Worm (Caenorhabditis elegans) whole organism, L4/young adult: ENCODE results near the gene W03F9.1.

ENCODE experiments used
- W03F9.2 ChIP-seq: fragments of 150-350 bp; optimal IDR thresholded peaks from 2 replicates; lab custom pipeline; 2014; ENCODE audit warnings: missing biosample characterization, missing genetic modification characterization
- dao-5 ChIP-seq: sonication (generic microtip); optimal IDR thresholded peaks from 2 replicates; lab custom pipeline; 2016; ENCODE audit warnings: missing genotype, missing genetic modification characterization, moderate library complexity, missing compliant biosample characterization
- him-1 ChIP-seq: sonication (generic microtip); optimal IDR thresholded peaks from 2 replicates; lab custom pipeline; 2016; ENCODE audit warnings: missing genotype, missing genetic modification reagents, missing genetic modification characterization, missing compliant biosample characterization

Gene W03F9.1

DNA sequence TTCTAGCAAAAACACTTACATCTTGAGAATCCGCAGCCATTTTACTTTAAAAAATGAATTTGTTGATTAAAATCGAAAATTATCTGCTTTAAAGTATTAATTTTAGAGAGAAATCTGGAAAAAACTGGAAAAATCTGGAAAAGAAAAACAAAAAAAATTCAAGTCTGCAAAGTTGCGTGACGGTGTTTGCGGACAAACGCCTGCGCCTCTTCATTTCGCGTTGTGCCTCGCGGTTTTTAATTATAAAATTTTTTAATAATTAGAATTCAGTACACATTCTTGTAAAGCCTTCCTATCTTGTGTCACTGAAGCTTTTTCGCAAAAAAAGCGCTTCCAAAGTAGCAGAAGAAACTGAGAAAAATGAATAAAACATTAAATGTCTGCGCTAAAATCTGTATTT, at the start of gene W03F9.1:
Gene W03F9.1 (minus strand): TSS at position 109 of the 400 bp plus-strand sequence.
- TF ChIP-seq W03F9.2 (tag; lab: Kevin White, UChicago) (peak; percentile 99), dao-5 (tag; lab: Kevin White, UChicago) (no peak), him-1 (no peak)

ce11 chrV:174520-174919, 48.0 kb upstream of the W03F9.1 start:
- no peak for TF ChIP-seq him-1
- TF ChIP-seq dao-5 (tag; lab: Kevin White, UChicago), result no peak
- TF ChIP-seq W03F9.2 (tag; lab: Kevin White, UChicago), result no peak

DNA sequence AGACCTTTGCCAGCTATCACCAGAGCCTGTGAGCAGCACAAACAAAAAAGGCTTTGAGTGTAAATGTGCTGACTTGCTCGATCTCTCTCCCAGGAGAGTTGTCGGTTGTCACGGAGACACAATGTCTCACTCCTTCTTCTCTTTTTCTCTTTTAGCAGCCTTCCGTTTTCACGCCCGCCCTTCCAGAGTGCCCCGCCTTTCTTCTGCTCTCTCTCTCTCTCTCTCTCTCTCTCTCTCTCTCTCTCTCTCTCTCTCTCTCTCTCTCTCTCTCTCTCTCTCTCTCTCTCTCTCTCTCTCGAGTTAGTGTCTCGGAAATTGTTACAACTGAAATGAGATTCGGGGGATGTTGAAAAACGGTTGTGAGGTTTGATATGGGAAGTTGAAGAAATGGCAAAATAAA, 46.9 kb upstream of the W03F9.1 start:
- TF ChIP-seq dao-5 (tag; lab: Kevin White, UChicago) (no peak), W03F9.2 (tag; lab: Kevin White, UChicago) (no peak), him-1 (no peak)

- TF ChIP-seq W03F9.2 (tag; lab: Kevin White, UChicago) (no peak), dao-5 (tag; lab: Kevin White, UChicago) (no peak)
Measured at ce11 chrV:172110-172509, 45.6 kb upstream of the W03F9.1 start, which contains the start of gene cfap-36. Gene cfap-36, minus strand, starts transcription at chrV:172210.

DNA sequence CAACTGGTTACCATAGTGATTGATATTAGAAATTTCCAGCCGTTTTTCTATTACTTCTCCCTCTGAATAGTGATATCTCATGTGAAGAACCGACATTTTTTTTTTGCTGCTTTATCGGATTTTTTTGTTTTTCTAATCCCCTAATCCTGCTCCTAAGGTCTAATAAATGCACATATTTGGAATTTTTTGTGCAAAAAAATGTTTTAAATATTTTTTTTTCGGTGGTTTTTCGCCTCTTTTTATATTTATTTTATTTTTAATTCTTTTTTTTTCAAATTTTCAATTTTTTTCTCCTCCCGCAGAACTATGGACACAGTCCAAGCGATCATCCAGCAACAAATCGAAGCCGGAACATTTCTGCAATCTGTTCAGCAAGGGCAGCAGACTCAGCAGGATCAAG, 40.2 kb upstream of the W03F9.1 start, which contains the start of gene Y108G3AL.2:
Gene Y108G3AL.2 (plus strand): TSS at position 301 of the 400 bp plus-strand sequence.
- TF ChIP-seq dao-5 (tag; lab: Kevin White, UChicago) (no peak), W03F9.2 (tag; lab: Kevin White, UChicago) (no peak), him-1 (no peak)

ce11 chrV:156044-156869, 29.7 kb upstream of the W03F9.1 start, which contains the start of gene ttb-1:
Gene ttb-1, plus strand, starts transcription at chrV:156819.
- TF ChIP-seq him-1, result no peak
- TF ChIP-seq dao-5 (tag; lab: Kevin White, UChicago), result no peak
- no peak for TF ChIP-seq W03F9.2 (tag; lab: Kevin White, UChicago)

DNA sequence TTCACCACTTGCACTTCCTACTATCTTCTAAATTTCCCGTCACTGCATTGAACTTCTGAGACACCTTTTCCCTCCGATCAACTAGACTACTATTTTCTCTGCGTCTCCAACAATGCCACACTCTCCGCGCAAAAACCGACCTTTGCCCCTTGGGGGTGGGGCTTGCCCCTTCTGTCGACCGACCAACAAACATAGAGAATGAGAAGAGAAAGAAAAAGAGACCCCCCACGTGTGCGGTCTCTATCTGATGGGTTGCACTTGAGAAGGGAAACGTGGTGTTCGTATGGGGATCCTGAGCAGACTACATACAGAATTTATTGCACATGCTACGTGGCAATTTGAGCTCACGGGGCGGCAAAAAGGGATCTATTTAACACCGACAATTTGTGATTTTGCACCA, 28.7 kb upstream of the W03F9.1 start:
- TF ChIP-seq W03F9.2 (tag; lab: Kevin White, UChicago), result no peak
- TF ChIP-seq dao-5 (tag; lab: Kevin White, UChicago), result no peak
- TF ChIP-seq him-1, result no peak

DNA sequence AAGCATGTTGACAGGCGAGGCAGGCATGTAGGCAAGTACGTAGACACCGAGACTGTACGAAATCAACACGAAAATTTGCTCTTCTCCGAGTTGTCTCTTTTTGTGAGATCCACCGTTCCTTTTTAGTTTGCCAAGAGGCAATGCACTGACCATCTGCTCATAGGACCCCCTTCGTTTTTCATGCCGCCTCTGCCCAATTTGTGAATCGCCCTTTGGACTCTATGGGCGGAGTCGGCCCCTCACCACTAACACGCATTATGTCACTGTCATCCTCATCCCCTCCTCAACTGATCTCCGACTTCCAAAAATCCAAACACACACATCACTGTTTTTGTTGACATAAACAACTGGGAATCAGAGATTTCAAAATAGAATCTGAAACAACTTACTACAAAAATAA, 27.3 kb upstream of the W03F9.1 start:
- TF ChIP-seq W03F9.2 (tag; lab: Kevin White, UChicago) (no peak), him-1 (no peak), dao-5 (tag; lab: Kevin White, UChicago) (no peak)

- no peak for TF ChIP-seq dao-5 (tag; lab: Kevin White, UChicago)
- TF ChIP-seq W03F9.2 (tag; lab: Kevin White, UChicago), result no peak
- TF ChIP-seq him-1, result no peak
Measured at ce11 chrV:152156-152555, 25.6 kb upstream of the W03F9.1 start.

ce11 chrV:151310-151709, 24.8 kb upstream of the W03F9.1 start, which contains the start of gene W03F9.4:
Gene W03F9.4, minus strand, starts transcription at chrV:151388.
- TF ChIP-seq W03F9.2 (tag; lab: Kevin White, UChicago) (no peak), him-1 (no peak), dao-5 (tag; lab: Kevin White, UChicago) (no peak)

DNA sequence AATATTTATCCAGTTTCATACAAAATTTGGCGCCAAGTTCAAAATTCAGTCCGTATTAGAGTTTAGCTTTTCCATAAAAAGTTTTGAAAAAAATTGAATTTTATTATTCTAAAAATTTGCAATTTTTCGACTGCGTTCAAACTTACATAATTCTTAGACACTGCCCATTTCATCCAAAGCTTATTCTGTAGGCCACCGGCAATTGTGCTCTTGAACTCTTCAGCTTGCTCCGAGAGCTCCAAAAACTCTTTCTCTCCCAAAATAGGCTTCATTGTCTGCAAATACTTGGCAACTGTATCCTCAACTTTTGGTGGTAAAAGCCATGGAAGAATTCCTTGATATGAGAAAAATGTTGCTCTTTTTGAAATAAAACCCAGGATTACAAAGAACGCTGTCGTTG, 23.5 kb upstream of the W03F9.1 start:
- no peak for TF ChIP-seq W03F9.2 (tag; lab: Kevin White, UChicago)
- TF ChIP-seq him-1, result no peak
- TF ChIP-seq dao-5 (tag; lab: Kevin White, UChicago), result no peak

ce11 chrV:145694-146093, 19.2 kb upstream of the W03F9.1 start:
- TF ChIP-seq him-1 (no peak), W03F9.2 (tag; lab: Kevin White, UChicago) (no peak), dao-5 (tag; lab: Kevin White, UChicago) (no peak)

DNA sequence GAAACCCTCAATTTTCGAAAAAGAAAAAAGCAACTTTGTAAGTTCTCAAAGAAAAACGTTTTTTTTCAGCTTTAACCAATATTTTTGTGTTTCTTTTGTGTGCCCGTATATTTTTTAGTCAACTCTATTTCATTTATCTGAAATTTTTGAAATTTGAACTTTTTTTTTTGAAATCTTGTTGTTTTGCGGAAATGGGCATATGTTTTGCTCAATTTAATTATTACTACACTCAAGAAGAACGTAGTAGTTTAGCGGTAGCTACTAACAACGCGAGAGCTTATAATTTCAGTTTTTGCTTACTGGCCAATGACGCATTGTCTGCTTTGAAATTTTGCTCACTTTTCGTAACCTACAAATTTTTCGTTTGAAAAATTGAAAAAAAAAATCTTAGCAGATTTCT, 18.3 kb upstream of the W03F9.1 start, which contains the start of gene srh-82:
Gene srh-82 (plus strand): TSS at position 301 of the 400 bp plus-strand sequence.
- no peak for TF ChIP-seq dao-5 (tag; lab: Kevin White, UChicago)
- no peak for TF ChIP-seq W03F9.2 (tag; lab: Kevin White, UChicago)
- TF ChIP-seq him-1, result no peak

DNA sequence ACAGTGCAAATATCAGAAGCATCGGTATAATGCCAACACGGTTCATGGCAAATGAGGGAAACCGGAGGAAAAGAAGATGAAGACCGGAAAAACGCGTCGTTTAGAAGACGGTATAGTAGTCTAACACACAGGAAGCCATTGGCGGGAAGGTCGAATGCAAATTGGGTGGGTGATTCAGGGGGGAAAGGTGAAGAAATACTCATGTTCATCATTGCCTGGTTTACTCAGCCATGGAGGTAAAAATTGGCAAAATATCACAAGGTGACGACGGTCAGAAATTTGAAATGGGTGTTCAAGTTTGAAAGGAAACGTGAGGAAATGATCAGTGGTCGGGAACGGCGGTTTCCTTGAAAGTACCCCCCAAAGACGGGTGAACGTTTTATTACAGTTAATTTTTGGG, 14.7 kb upstream of the W03F9.1 start, which contains the start of gene W03F9.11:
Gene W03F9.11 (minus strand): TSS at position 101 of the 400 bp plus-strand sequence.
- no peak for TF ChIP-seq him-1
- TF ChIP-seq dao-5 (tag; lab: Kevin White, UChicago), result no peak
- TF ChIP-seq W03F9.2 (tag; lab: Kevin White, UChicago), result no peak
